Fruit fly (Drosophila melanogaster): ENCODE measurements around the gene armi.

The armi gene

DNA sequence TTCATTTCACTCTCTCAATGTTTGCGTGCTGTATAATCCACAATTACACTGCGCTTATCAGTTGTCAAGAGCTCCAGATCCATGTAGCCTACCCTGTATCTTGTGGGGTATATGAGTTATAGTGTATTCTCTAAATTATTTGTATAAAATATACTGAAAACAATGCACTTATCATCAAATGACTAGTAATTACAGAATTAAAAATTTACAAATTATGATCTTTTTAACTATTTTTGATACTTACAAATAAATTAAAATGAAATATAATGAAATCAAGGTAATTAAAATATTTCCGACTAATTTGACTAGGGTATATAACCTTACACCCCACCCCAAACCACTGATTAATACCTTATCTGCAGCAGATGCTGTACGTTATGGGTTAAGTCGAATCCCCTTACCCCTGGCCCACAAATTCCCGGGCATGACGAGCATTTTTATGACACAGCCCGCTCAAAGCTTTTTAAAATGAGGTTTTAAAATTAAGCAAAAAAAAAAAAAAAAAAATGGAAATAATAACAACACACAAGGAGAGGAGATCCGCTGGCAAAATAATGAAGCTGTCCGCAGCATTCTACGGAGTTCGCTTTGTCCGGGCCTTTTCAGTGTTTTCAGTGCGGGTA, 24.1 kb downstream of the armi start (continued):
- TF ChIP-seq CG6854 (GFP tag; optimal IDR thresholded peaks at IDR 0.05) (no peak), CG6792 (GFP tag; optimal IDR thresholded peaks at IDR 0.05) (no peak), CG9139 (GFP tag; optimal IDR thresholded peaks at IDR 0.05) (no peak), Hr4 (GFP tag; optimal IDR thresholded peaks at IDR 0.05) (no peak), net (GFP tag; optimal IDR thresholded peaks at IDR 0.05) (no peak), CG8319 (GFP tag; optimal IDR thresholded peaks at IDR 0.05) (no peak), Hr38 (GFP tag; optimal IDR thresholded peaks at IDR 0.05) (no peak), Ets96B (tag; optimal IDR thresholded peaks at IDR 0.05) (peak; percentile 31), CG16779 (tag; optimal IDR thresholded peaks at IDR 0.05) (no peak), lz (GFP tag; optimal IDR thresholded peaks at IDR 0.05) (no peak), fkh (GFP tag; optimal IDR thresholded peaks at IDR 0.05) (no peak), dac (GFP tag; optimal IDR thresholded peaks at IDR 0.05) (no peak)

DNA sequence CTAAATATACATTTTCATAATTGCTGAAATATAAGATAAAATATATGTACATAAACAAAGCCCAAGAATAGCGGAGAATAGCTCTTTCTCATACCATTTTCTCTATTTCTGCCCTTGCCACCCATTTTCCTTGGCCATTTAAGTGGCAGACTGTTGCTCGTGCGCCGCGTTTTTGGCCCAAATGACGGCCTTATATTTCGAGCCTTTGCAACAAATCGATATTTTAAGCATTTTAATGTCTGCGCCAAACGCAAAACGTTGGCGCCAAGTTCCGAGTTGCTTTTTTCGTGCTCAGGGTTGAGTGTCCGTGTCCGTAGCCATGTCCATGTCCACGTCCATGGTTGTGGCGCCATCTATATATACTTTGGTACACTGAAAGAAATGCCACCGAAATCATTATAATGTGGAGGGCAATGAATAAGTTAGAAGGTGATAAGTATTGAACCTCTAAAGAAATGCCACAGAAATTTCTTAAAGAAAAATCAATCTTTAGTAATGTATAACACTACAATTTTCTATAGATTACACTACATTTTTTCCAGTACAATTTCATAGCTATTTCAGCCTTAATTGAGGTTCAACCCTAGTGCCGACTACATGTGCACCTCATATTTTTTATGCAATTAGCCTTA, 31.1 kb downstream of the armi start:
- peak; percentile 16 for TF ChIP-seq Hr4 (GFP tag; optimal IDR thresholded peaks at IDR 0.05)
- no peak for TF ChIP-seq CG8119 (GFP tag; IDR thresholded peaks at IDR 0.05)
- TF ChIP-seq Eip93F (GFP tag; optimal IDR thresholded peaks at IDR 0.05), result no peak
- TF ChIP-seq lz (GFP tag; optimal IDR thresholded peaks at IDR 0.05), result no peak
- no peak for TF ChIP-seq salr (GFP tag; optimal IDR thresholded peaks at IDR 0.05)
- peak; percentile 33 for TF ChIP-seq svp (GFP tag)
- TF ChIP-seq dsx (GFP tag; optimal IDR thresholded peaks at IDR 0.05; ENCODE audit: poor library complexity, severe bottlenecking), result no peak
- no peak for TF ChIP-seq CG7368 (GFP tag; optimal IDR thresholded peaks at IDR 0.05)
- TF ChIP-seq esn (GFP tag; optimal IDR thresholded peaks at IDR 0.05), result no peak
- no peak for TF ChIP-seq Hr39 (GFP tag; optimal IDR thresholded peaks at IDR 0.05)
- no peak for TF ChIP-seq CG6276 (GFP tag; optimal IDR thresholded peaks at IDR 0.05)
- TF ChIP-seq CG9139 (GFP tag; optimal IDR thresholded peaks at IDR 0.05), result no peak
- no peak for TF ChIP-seq CG6163 (GFP tag; IDR thresholded peaks at IDR 0.05)
- no peak for TF ChIP-seq CG15336 (GFP tag; IDR thresholded peaks at IDR 0.05)
- TF ChIP-seq CG32006 (GFP tag; optimal IDR thresholded peaks at IDR 0.05), result peak; percentile 1
- TF ChIP-seq Ets96B (tag; optimal IDR thresholded peaks at IDR 0.05), result no peak
- TF ChIP-seq CG3919 (GFP tag; optimal IDR thresholded peaks at IDR 0.05), result no peak
- TF ChIP-seq CG11762 (GFP tag; optimal IDR thresholded peaks at IDR 0.05; ENCODE audit: insufficient read depth), result no peak
- no peak for TF ChIP-seq pdm3 (GFP tag; optimal IDR thresholded peaks at IDR 0.05)
- TF ChIP-seq Hr38 (GFP tag; optimal IDR thresholded peaks at IDR 0.05), result no peak
- TF ChIP-seq net (GFP tag; optimal IDR thresholded peaks at IDR 0.05), result no peak
- no peak for TF ChIP-seq CG16779 (tag; optimal IDR thresholded peaks at IDR 0.05)
- no peak for TF ChIP-seq CG11902 (GFP tag; optimal IDR thresholded peaks at IDR 0.05)
- no peak for TF ChIP-seq fkh (GFP tag; optimal IDR thresholded peaks at IDR 0.05)
- TF ChIP-seq Eip78C (GFP tag), result peak; percentile 3

DNA sequence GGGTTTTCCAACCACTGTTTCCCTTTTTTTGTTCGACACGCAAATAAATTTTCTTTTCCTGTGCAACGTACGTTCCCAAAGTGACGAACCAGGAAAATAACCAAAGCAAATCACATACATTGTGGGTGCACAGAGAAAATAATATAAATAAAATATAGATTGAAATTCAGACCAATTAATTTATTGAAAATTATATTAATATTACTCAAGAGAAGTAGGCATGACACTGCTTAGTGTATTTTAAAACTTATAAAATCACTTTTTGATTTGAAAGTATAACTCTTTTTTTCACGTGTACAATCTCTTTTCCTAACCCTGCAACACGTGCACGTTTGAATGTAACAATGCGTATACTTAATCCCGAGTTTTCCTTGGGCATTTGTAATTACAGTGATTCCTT, 35.5 kb downstream of the armi start:
- no peak for TF ChIP-seq CG10631 (GFP tag; optimal IDR thresholded peaks at IDR 0.05)
- TF ChIP-seq fd59A (GFP tag; optimal IDR thresholded peaks at IDR 0.05), result no peak
- peak; percentile 9 for TF ChIP-seq Hr4 (GFP tag; optimal IDR thresholded peaks at IDR 0.05)
- no peak for TF ChIP-seq Gug (GFP tag; IDR thresholded peaks at IDR 0.05)
- TF ChIP-seq CG32006 (GFP tag; optimal IDR thresholded peaks at IDR 0.05), result peak; percentile 30
- 0 out of 2 replicates have a peak, but pooled peaks have one; percentile 16 for TF ChIP-seq CG15336 (GFP tag; IDR thresholded peaks at IDR 0.05)
- TF ChIP-seq CG4318 (GFP tag; optimal IDR thresholded peaks at IDR 0.05), result no peak
- TF ChIP-seq CG8119 (GFP tag; IDR thresholded peaks at IDR 0.05), result peak; percentile 28; the same call in 1 of the 3 replicates
- peak; percentile 55 for TF ChIP-seq Eip78C (GFP tag)
- TF ChIP-seq svp (GFP tag), result peak; percentile 19
- 0 out of 3 replicates have a peak, but pooled peaks have one; percentile 25 for TF ChIP-seq eg (GFP tag; IDR thresholded peaks at IDR 0.05)
- TF ChIP-seq acj6 (GFP tag; optimal IDR thresholded peaks at IDR 0.05), result peak; percentile 0
- TF ChIP-seq CG7368 (GFP tag; optimal IDR thresholded peaks at IDR 0.05), result no peak
- TF ChIP-seq dsx (GFP tag; optimal IDR thresholded peaks at IDR 0.05; ENCODE audit: poor library complexity, severe bottlenecking), result peak; percentile 40
- TF ChIP-seq CG3032 (tag; optimal IDR thresholded peaks at IDR 0.05), result peak; percentile 3
